Fruit fly (Drosophila melanogaster) whole organism, embryonic: ENCODE data around the gene CG32281.
A peak's percentile ranks its signal among the peaks of the same experiment; 100 is the strongest.

Experiments used
- Antp ChIP-seq: fragments of 200-800 bp; sonication (Bioruptor generic); optimal IDR thresholded peaks from 3 replicates; lab custom pipeline; 2016; ENCODE audit warnings: missing biosample characterization, missing genetic modification characterization
- Bgb ChIP-seq: fragments of 200-800 bp; sonication (Bioruptor generic); IDR thresholded peaks from 2 replicates; pipeline ENCODE4 v1.3.6; 2022; ENCODE audit warnings: missing biosample characterization, missing genetic modification characterization; ENCODE audit not compliant: partially characterized antibody
- CG11085 ChIP-seq: fragments of 200-800 bp; sonication (Bioruptor generic); IDR thresholded peaks from 2 replicates; pipeline ENCODE4 v1.3.6; 2022; ENCODE audit warnings: missing biosample characterization, missing genetic modification characterization
- CG11093 ChIP-seq: fragments of 200-800 bp; sonication (Bioruptor generic); IDR thresholded peaks from 3 replicates; pipeline ENCODE4 v1.3.6; 2022; ENCODE audit warnings: missing biosample characterization, missing genetic modification characterization
- CG11456 ChIP-seq: fragments of 200-800 bp; sonication (Bioruptor generic); IDR thresholded peaks from 3 replicates; pipeline ENCODE4 v1.3.6; 2022; ENCODE audit warnings: missing biosample characterization, missing genetic modification characterization
- CG14441 ChIP-seq: fragments of 200-800 bp; sonication (Bioruptor generic); IDR thresholded peaks from 2 replicates; pipeline ENCODE4 v1.3.6; 2022; ENCODE audit warnings: missing biosample characterization, missing genetic modification characterization
- CG14860 ChIP-seq: fragments of 200-800 bp; sonication (Bioruptor generic); IDR thresholded peaks from 3 replicates; pipeline ENCODE4 v1.3.6; 2022; ENCODE audit warnings: missing biosample characterization, missing genetic modification characterization; ENCODE audit not compliant: partially characterized antibody
- CG15011 ChIP-seq: fragments of 200-800 bp; sonication (Bioruptor generic); optimal IDR thresholded peaks from 3 replicates; lab custom pipeline; 2018; ENCODE audit warnings: missing biosample characterization, mild to moderate bottlenecking, missing genetic modification characterization
- CG16779 ChIP-seq: fragments of 200-800 bp; sonication (Bioruptor generic); IDR thresholded peaks from 2 replicates; pipeline ENCODE4 v1.3.6; 2022; ENCODE audit warnings: missing biosample characterization, missing genetic modification characterization
- CG18619 ChIP-seq: fragments of 200-800 bp; sonication (Bioruptor generic); optimal IDR thresholded peaks from 3 replicates; lab custom pipeline; 2017; ENCODE audit warnings: missing biosample characterization, mild to moderate bottlenecking, missing genetic modification characterization
- CG2678 ChIP-seq: fragments of 200-800 bp; sonication (Bioruptor generic); optimal IDR thresholded peaks from 3 replicates; lab custom pipeline; 2019; ENCODE audit warnings: missing biosample characterization, mild to moderate bottlenecking, missing genetic modification characterization, moderate library complexity
- CG31388 ChIP-seq: fragments of 200-800 bp; sonication (Bioruptor generic); optimal IDR thresholded peaks from 2 replicates; lab custom pipeline; 2016; ENCODE audit warnings: missing biosample characterization, missing genetic modification characterization
- CG33557 ChIP-seq: fragments of 200-800 bp; sonication (Bioruptor generic); optimal IDR thresholded peaks from 2 replicates; lab custom pipeline; 2019; ENCODE audit warnings: missing biosample characterization, mild to moderate bottlenecking, missing genetic modification characterization, moderate library complexity
- CG4282 ChIP-seq: fragments of 200-800 bp; sonication (Bioruptor generic); optimal IDR thresholded peaks from 2 replicates; lab custom pipeline; 2016; ENCODE audit warnings: missing biosample characterization, missing genetic modification characterization
- CG5180 ChIP-seq: fragments of 200-800 bp; sonication (Bioruptor generic); optimal IDR thresholded peaks from 3 replicates; lab custom pipeline; 2017; ENCODE audit warnings: missing biosample characterization, missing genetic modification characterization, mild to moderate bottlenecking, moderate library complexity, missing genetic modification reagents
- CG6175 ChIP-seq: fragments of 200-800 bp; sonication (Bioruptor generic); IDR thresholded peaks from 3 replicates; pipeline ENCODE4 v1.3.6; 2022; ENCODE audit warnings: missing biosample characterization, missing genetic modification characterization
- CG6813 ChIP-seq: fragments of 200-800 bp; sonication (Bioruptor generic); optimal IDR thresholded peaks from 2 replicates; lab custom pipeline; 2017; ENCODE audit warnings: missing biosample characterization, missing genetic modification characterization, mild to moderate bottlenecking, moderate library complexity, missing genetic modification reagents
- CG6854 ChIP-seq: fragments of 200-800 bp; sonication (Bioruptor generic); optimal IDR thresholded peaks from 3 replicates; lab custom pipeline; 2017; ENCODE audit warnings: missing biosample characterization, mild to moderate bottlenecking, missing genetic modification characterization
- CG8281 ChIP-seq: fragments of 200-800 bp; sonication (Bioruptor generic); optimal IDR thresholded peaks from 2 replicates; lab custom pipeline; 2018; ENCODE audit warnings: missing biosample characterization, mild to moderate bottlenecking, missing genetic modification characterization, moderate library complexity
- CG8944 ChIP-seq: fragments of 200-800 bp; sonication (Bioruptor generic); optimal IDR thresholded peaks from 3 replicates; lab custom pipeline; 2016; ENCODE audit warnings: missing biosample characterization, missing genetic modification characterization
- Deaf1 ChIP-seq: fragments of 200-800 bp; optimal IDR thresholded peaks from 3 replicates; lab custom pipeline; 2019; ENCODE audit warnings: missing biosample characterization, mild to moderate bottlenecking, missing genetic modification characterization, moderate library complexity
- Gsc ChIP-seq: fragments of 200-800 bp; sonication (Bioruptor generic); IDR thresholded peaks from 2 replicates; pipeline ENCODE4 v1.3.6; 2022; ENCODE audit warnings: missing biosample characterization, missing genetic modification characterization
- H2.0 ChIP-seq: fragments of 200-800 bp; sonication (Bioruptor generic); IDR thresholded peaks from 2 replicates; pipeline ENCODE4 v1.3.6; 2022; ENCODE audit warnings: missing biosample characterization, missing genetic modification characterization
- Jarid2 ChIP-seq: fragments of 200-800 bp; sonication (Bioruptor generic); optimal IDR thresholded peaks from 3 replicates; lab custom pipeline; 2017; ENCODE audit warnings: mild to moderate bottlenecking, missing biosample characterization, missing genetic modification reagents, missing genetic modification characterization
- Kr ChIP-seq: fragments of 200-800 bp; sonication (Bioruptor generic); optimal IDR thresholded peaks from 2 replicates; lab custom pipeline; 2017; ENCODE audit warnings: missing biosample characterization, mild to moderate bottlenecking, missing genetic modification characterization
- Meics ChIP-seq: fragments of 200-800 bp; sonication (Bioruptor generic); optimal IDR thresholded peaks from 2 replicates; lab custom pipeline; 2017; ENCODE audit warnings: missing biosample characterization, mild to moderate bottlenecking, missing genetic modification characterization
- Mrtf ChIP-seq: fragments of 200-800 bp; sonication (Bioruptor generic); IDR thresholded peaks from 3 replicates; pipeline ENCODE4 v1.3.6; 2022; ENCODE audit warnings: missing biosample characterization, missing genetic modification characterization
- Oli ChIP-seq: fragments of 200-800 bp; sonication (Bioruptor generic); optimal IDR thresholded peaks from 2 replicates; lab custom pipeline; 2018; ENCODE audit warnings: missing biosample characterization, mild to moderate bottlenecking, missing genetic modification characterization, moderate library complexity
- Scr ChIP-seq: fragments of 200-800 bp; sonication (Bioruptor generic); IDR thresholded peaks from 2 replicates; pipeline ENCODE4 v1.3.6; 2022; ENCODE audit warnings: missing biosample characterization, missing genetic modification characterization; ENCODE audit not compliant: partially characterized antibody
- Sry-δ ChIP-seq: fragments of 200-800 bp; sonication (Bioruptor generic); optimal IDR thresholded peaks from 2 replicates; lab custom pipeline; 2016; ENCODE audit warnings: missing biosample characterization, missing genetic modification characterization
- Taf1 ChIP-seq: fragments of 200-800 bp; sonication (Bioruptor generic); IDR thresholded peaks from 2 replicates; pipeline ENCODE4 v1.3.6; 2022; ENCODE audit warnings: missing biosample characterization, missing genetic modification characterization
- Trl ChIP-seq, 3 experiments: fragments of >200 bp in 2 of 3; fragments of 200-800 bp in 1 of 3; sonication (Bioruptor generic) in 1 of 3; optimal IDR thresholded peaks; 2 replicates in 1 of 3; 3 replicates in 2 of 3; lab custom pipeline; 2016 to 2017; ENCODE audit warnings: missing biosample characterization in 1 of 3, missing genetic modification characterization in 1 of 3
- cas ChIP-seq: fragments of 200-800 bp; sonication (Bioruptor generic); IDR thresholded peaks from 2 replicates; pipeline ENCODE4 v1.3.6; 2022; ENCODE audit warnings: missing biosample characterization, missing genetic modification characterization
- crp ChIP-seq, 2 experiments: fragments of 200-800 bp; sonication (Bioruptor generic); optimal IDR thresholded peaks; 2 replicates in 1 of 2; 3 replicates in 1 of 2; lab custom pipeline; 2017; ENCODE audit warnings: missing biosample characterization in 2 of 2, missing genetic modification characterization in 2 of 2, mild to moderate bottlenecking in 1 of 2, moderate library complexity in 1 of 2
- cwo ChIP-seq: fragments of 200-800 bp; sonication (Bioruptor generic); optimal IDR thresholded peaks from 3 replicates; lab custom pipeline; 2017; ENCODE audit warnings: missing biosample characterization, missing genetic modification characterization, mild to moderate bottlenecking, moderate library complexity, missing genetic modification reagents
- dan ChIP-seq: fragments of 200-800 bp; sonication (Bioruptor generic); IDR thresholded peaks from 2 replicates; pipeline ENCODE4 v1.3.6; 2022; ENCODE audit warnings: missing biosample characterization, missing genetic modification characterization
- gem ChIP-seq: fragments of 200-800 bp; sonication (Bioruptor generic); optimal IDR thresholded peaks from 2 replicates; lab custom pipeline; 2019; ENCODE audit warnings: missing biosample characterization, mild to moderate bottlenecking, missing genetic modification characterization, moderate library complexity
- hth ChIP-seq: fragments of >200 bp; optimal IDR thresholded peaks from 2 replicates; lab custom pipeline; 2017; ENCODE audit warnings: inconsistent platforms
- ken ChIP-seq: fragments of 200-800 bp; sonication (Bioruptor generic); IDR thresholded peaks from 3 replicates; pipeline ENCODE4 v1.3.6; 2022; ENCODE audit warnings: missing biosample characterization, missing genetic modification characterization
- mld ChIP-seq: fragments of 200-800 bp; sonication (Bioruptor generic); IDR thresholded peaks from 3 replicates; pipeline ENCODE4 v1.3.6; 2022; ENCODE audit warnings: missing biosample characterization, missing genetic modification characterization; ENCODE audit not compliant: partially characterized antibody
- pan ChIP-seq, 4 experiments: fragments of >200 bp in 3 of 4; fragments of 200-800 bp in 1 of 4; sonication (Bioruptor generic) in 1 of 4; optimal IDR thresholded peaks in 3 of 4; IDR thresholded peaks in 1 of 4; 2 replicates each; pipeline versions ENCODE4 v1.3.6 to Lab custom; 2017 to 2022; ENCODE audit warnings: missing biosample characterization in 2 of 4, missing genetic modification characterization in 2 of 4, mixed read lengths in 1 of 4
- pho ChIP-seq: fragments of 200-800 bp; sonication (Bioruptor generic); optimal IDR thresholded peaks from 2 replicates; lab custom pipeline; 2016; ENCODE audit warnings: missing biosample characterization, missing genetic modification characterization
- prd ChIP-seq, 3 experiments: fragments of >200 bp in 2 of 3; fragments of 200-800 bp in 1 of 3; sonication (Bioruptor generic) in 1 of 3; optimal IDR thresholded peaks in 2 of 3; IDR thresholded peaks in 1 of 3; 2 replicates in 2 of 3; 3 replicates in 1 of 3; pipeline versions ENCODE4 v1.3.6 to Lab custom; 2017 to 2022; ENCODE audit warnings: missing biosample characterization in 1 of 3, missing genetic modification characterization in 1 of 3
- salm ChIP-seq: fragments of 200-800 bp; sonication (Bioruptor generic); optimal IDR thresholded peaks from 2 replicates; lab custom pipeline; 2018; ENCODE audit warnings: missing biosample characterization, mild to moderate bottlenecking, missing genetic modification characterization
- seq ChIP-seq: fragments of 200-800 bp; sonication (Bioruptor generic); IDR thresholded peaks from 2 replicates; pipeline ENCODE4 v1.3.6; 2022; ENCODE audit warnings: missing biosample characterization, missing genetic modification characterization
- sug ChIP-seq: fragments of 200-800 bp; optimal IDR thresholded peaks from 2 replicates; lab custom pipeline; 2019; ENCODE audit warnings: missing biosample characterization, mild to moderate bottlenecking, missing genetic modification characterization, moderate library complexity
- tna ChIP-seq: fragments of 200-800 bp; sonication (Bioruptor generic); IDR thresholded peaks from 2 replicates; pipeline ENCODE4 v1.3.6; 2022; ENCODE audit warnings: missing biosample characterization, missing genetic modification characterization; ENCODE audit not compliant: partially characterized antibody
- yki ChIP-seq: fragments of >200 bp; optimal IDR thresholded peaks from 3 replicates; lab custom pipeline; 2018
- z ChIP-seq: fragments of 200-800 bp; sonication (Bioruptor generic); IDR thresholded peaks from 3 replicates; pipeline ENCODE4 v1.3.6; 2022; ENCODE audit warnings: missing biosample characterization, missing genetic modification characterization

CG32281 gene

dm6 chr3L:3192912-3193311 lies 23.7 kb downstream of the CG32281 start, which contains the start of gene Hsp83 (continued):
- peak; percentile 92 for TF ChIP-seq sug (tag; lab: Kevin White, UChicago)
- peak; percentile 89 for TF ChIP-seq salm (tag; lab: Kevin White, UChicago)
- no peak for TF ChIP-seq yki
- peak; percentile 36; the same call in 1 of the 2 replicates for TF ChIP-seq Bgb (GFP tag; lab: Robert Waterston, UW)
- TF ChIP-seq CG6813 (GFP tag; lab: Kevin White, UChicago): peak; percentile 100
- TF ChIP-seq CG31388: peak; percentile 58
- TF ChIP-seq z (GFP tag; lab: Robert Waterston, UW): peak; percentile 73
- TF ChIP-seq Trl (optimal IDR thresholded peaks at IDR 0.05; lab: Kevin White, UChicago): no peak
- peak; percentile 97 for TF ChIP-seq Trl (GFP tag; optimal IDR thresholded peaks at IDR 0.05; lab: Kevin White, UChicago)
- peak; percentile 96 for TF ChIP-seq CG16779 (GFP tag; lab: Robert Waterston, UW)
- no peak for TF ChIP-seq pan (optimal IDR thresholded peaks at IDR 0.05; lab: Kevin White, UChicago)
- TF ChIP-seq pan (GFP tag; optimal IDR thresholded peaks at IDR 0.05 in 1 of 2, IDR thresholded peaks at IDR 0.05 in 1 of 2): peak in 1 of 2 experiments; percentile 92
- TF ChIP-seq Gsc (GFP tag; lab: Robert Waterston, UW): no peak
- TF ChIP-seq Oli (tag; lab: Kevin White, UChicago): peak; percentile 86
- peak; percentile 93 for TF ChIP-seq pho (GFP tag; lab: Kevin White, UChicago)
- TF ChIP-seq cwo (GFP tag; lab: Kevin White, UChicago): peak; percentile 93
- peak; percentile 85 for TF ChIP-seq CG4282
- TF ChIP-seq CG8281 (tag; lab: Kevin White, UChicago): peak; percentile 74
- TF ChIP-seq CG2678: peak; percentile 91
- TF ChIP-seq mld (GFP tag; lab: Robert Waterston, UW): no peak
- TF ChIP-seq Kr (GFP tag; lab: Kevin White, UChicago): peak; percentile 94
- peak; percentile 95 for TF ChIP-seq CG15011
- TF ChIP-seq CG14860 (GFP tag; lab: Robert Waterston, UW): no peak
- peak; percentile 99 for TF ChIP-seq CG6854 (GFP tag; lab: Kevin White, UChicago)
- TF ChIP-seq CG8944: peak; percentile 69
- peak; percentile 92 for TF ChIP-seq CG5180 (GFP tag; lab: Kevin White, UChicago)
- peak; percentile 87 for TF ChIP-seq H2.0 (GFP tag; lab: Robert Waterston, UW)
- TF ChIP-seq hth (lab: Kevin White, UChicago): no peak
- TF ChIP-seq dan (GFP tag; lab: Robert Waterston, UW): no peak
- no peak for TF ChIP-seq crp (GFP tag; optimal IDR thresholded peaks at IDR 0.05; lab: Kevin White, UChicago)
- TF ChIP-seq CG18619 (GFP tag; lab: Kevin White, UChicago): peak; percentile 98
- peak; percentile 95 for TF ChIP-seq CG33557 (GFP tag; lab: Kevin White, UChicago)
- no peak for TF ChIP-seq Scr (GFP tag; lab: Robert Waterston, UW)
- TF ChIP-seq Deaf1 (tag; lab: Kevin White, UChicago): peak; percentile 80
- TF ChIP-seq tna: no peak
- peak; percentile 92 for TF ChIP-seq ken (GFP tag; lab: Robert Waterston, UW)
- TF ChIP-seq CG14441 (GFP tag; lab: Robert Waterston, UW): peak; percentile 83
- TF ChIP-seq prd (optimal IDR thresholded peaks at IDR 0.05; lab: Kevin White, UChicago): no peak
- peak; percentile 71 for TF ChIP-seq prd (GFP tag; IDR thresholded peaks at IDR 0.05; lab: Robert Waterston, UW)
- peak; percentile 87 for TF ChIP-seq CG11085 (GFP tag; lab: Robert Waterston, UW)
- TF ChIP-seq Jarid2: peak; percentile 87
- no peak for TF ChIP-seq Sry-δ
- peak; percentile 78; the same call in 2 of the 3 replicates for TF ChIP-seq Mrtf (GFP tag; lab: Robert Waterston, UW)
- TF ChIP-seq CG6175 (GFP tag; lab: Robert Waterston, UW): peak; percentile 90
- peak; percentile 92 for TF ChIP-seq seq (GFP tag; lab: Robert Waterston, UW)
- peak; percentile 77 for TF ChIP-seq gem (tag; lab: Kevin White, UChicago)
- TF ChIP-seq cas (GFP tag; lab: Robert Waterston, UW): peak; percentile 81; the same call in 1 of the 2 replicates
- TF ChIP-seq CG11456 (GFP tag; lab: Robert Waterston, UW): peak; percentile 96
- TF ChIP-seq Antp: peak; percentile 90
- TF ChIP-seq Meics (GFP tag; lab: Kevin White, UChicago): peak; percentile 99
- TF ChIP-seq Taf1 (GFP tag; lab: Robert Waterston, UW): peak; percentile 71
- TF ChIP-seq CG11093 (GFP tag; lab: Robert Waterston, UW): peak; percentile 73; the same call in 2 of the 3 replicates
